Worm (Caenorhabditis elegans): ENCODE results near the gene dli-1.

The dli-1 gene

DNA sequence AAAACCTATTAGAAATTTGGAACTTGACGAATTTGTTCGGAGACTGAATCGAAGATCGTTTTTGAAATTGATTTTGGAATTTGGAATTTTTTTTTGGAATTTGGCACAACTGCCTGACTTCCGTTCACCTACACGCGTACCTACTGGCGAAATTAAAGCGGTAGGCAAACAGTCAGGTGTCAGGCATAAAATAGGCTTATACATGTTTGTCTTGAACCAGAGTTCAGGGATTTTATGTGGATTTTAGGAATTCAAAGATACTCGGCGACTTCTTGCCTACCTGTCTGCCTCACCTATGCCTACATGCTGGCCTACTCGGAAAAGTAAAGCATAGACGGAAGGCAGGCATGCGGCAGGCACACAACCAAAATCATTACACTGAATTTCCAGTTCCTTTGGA, 20.2 kb downstream of the dli-1 start:
- TF ChIP-seq ama-1 (optimal IDR thresholded peaks at IDR 0.05), result no peak
- TF ChIP-seq lin-14 (GFP tag; optimal IDR thresholded peaks at IDR 0.05), result no peak
- TF ChIP-seq tlp-1 (tag; optimal IDR thresholded peaks at IDR 0.05), result no peak
- TF ChIP-seq vab-15 (tag; optimal IDR thresholded peaks at IDR 0.05), result no peak
- TF ChIP-seq ceh-88 (GFP tag; IDR thresholded peaks at IDR 0.05), result no peak
- no peak for TF ChIP-seq pax-3 (tag; optimal IDR thresholded peaks at IDR 0.05)
- no peak for TF ChIP-seq unc-86 (tag; optimal IDR thresholded peaks at IDR 0.05)
- TF ChIP-seq unc-130 (tag; optimal IDR thresholded peaks at IDR 0.05), result no peak
- no peak for TF ChIP-seq dpl-1 (GFP tag; optimal IDR thresholded peaks at IDR 0.05)
- TF ChIP-seq elt-3 (tag; optimal IDR thresholded peaks at IDR 0.05), result no peak
- no peak for TF ChIP-seq ets-5 (GFP tag; IDR thresholded peaks at IDR 0.05)
- TF ChIP-seq C04F5.9 (tag; optimal IDR thresholded peaks at IDR 0.05), result no peak

ce11 chrIV:13077694-13078093, 20.9 kb downstream of the dli-1 start:
- TF ChIP-seq nhr-19 (GFP tag; conservative IDR thresholded peaks at IDR 0.05), result peak; percentile 45
- no peak for TF ChIP-seq nhr-12 (tag; optimal IDR thresholded peaks at IDR 0.05)
- no peak for TF ChIP-seq ztf-4 (tag; optimal IDR thresholded peaks at IDR 0.05)
- no peak for TF ChIP-seq unc-30 (tag; optimal IDR thresholded peaks at IDR 0.05)
- no peak for TF ChIP-seq sup-37 (GFP tag; optimal IDR thresholded peaks at IDR 0.05)
- no peak for TF ChIP-seq rnt-1 (tag; optimal IDR thresholded peaks at IDR 0.05)
- TF ChIP-seq mdl-1 (tag; optimal IDR thresholded peaks at IDR 0.05), result peak in 1 of 2 experiments; percentile 37
- TF ChIP-seq ets-5 (GFP tag; IDR thresholded peaks at IDR 0.05), result no peak
- no peak for TF ChIP-seq lin-13 (GFP tag; optimal IDR thresholded peaks at IDR 0.05)
- TF ChIP-seq nhr-71 (tag; optimal IDR thresholded peaks at IDR 0.05), result peak; percentile 64
- TF ChIP-seq C16A3.4 (tag; optimal IDR thresholded peaks at IDR 0.05), result no peak
- peak; percentile 42 for TF ChIP-seq snu-23 (GFP tag; optimal IDR thresholded peaks at IDR 0.05)
- no peak for TF ChIP-seq nhr-11 (tag; optimal IDR thresholded peaks at IDR 0.05)
- no peak for TF ChIP-seq nhr-84 (tag; optimal IDR thresholded peaks at IDR 0.05)
- peak in 2 of 6 experiments; percentile 44 to 78 for TF ChIP-seq elt-3 (tag; optimal IDR thresholded peaks at IDR 0.05)
- TF ChIP-seq efl-3 (GFP tag; optimal IDR thresholded peaks at IDR 0.05), result no peak
- peak; percentile 7 for TF ChIP-seq nhr-90 (tag; optimal IDR thresholded peaks at IDR 0.05; ENCODE audit: poor library complexity)
- peak; percentile 54 for TF ChIP-seq nhr-20 (tag; optimal IDR thresholded peaks at IDR 0.05)
- no peak for TF ChIP-seq irx-1 (tag; optimal IDR thresholded peaks at IDR 0.05)
- peak; percentile 91 for TF ChIP-seq nhr-85 (tag)
- TF ChIP-seq lir-3 (tag; optimal IDR thresholded peaks at IDR 0.05; ENCODE audit: poor library complexity), result no peak
- no peak for TF ChIP-seq fos-1 (tag; optimal IDR thresholded peaks at IDR 0.05)
- no peak for TF ChIP-seq nhr-77 (tag; optimal IDR thresholded peaks at IDR 0.05)
- peak; percentile 1 for TF ChIP-seq skn-1 (tag; optimal IDR thresholded peaks at IDR 0.05)
- TF ChIP-seq pax-3 (tag; optimal IDR thresholded peaks at IDR 0.05), result no peak
- TF ChIP-seq efl-1 (optimal IDR thresholded peaks at IDR 0.05), result no peak
- no peak for TF ChIP-seq efl-1 (GFP tag; optimal IDR thresholded peaks at IDR 0.05 in 1 of 2)
- peak; percentile 63 for TF ChIP-seq lin-14 (GFP tag; optimal IDR thresholded peaks at IDR 0.05)
- TF ChIP-seq sox-4 (tag; optimal IDR thresholded peaks at IDR 0.05), result no peak
- TF ChIP-seq lin-35 (GFP tag; optimal IDR thresholded peaks at IDR 0.05), result peak in 1 of 2 experiments; percentile 50
- TF ChIP-seq blmp-1 (tag; optimal IDR thresholded peaks at IDR 0.05), result peak; percentile 80

DNA sequence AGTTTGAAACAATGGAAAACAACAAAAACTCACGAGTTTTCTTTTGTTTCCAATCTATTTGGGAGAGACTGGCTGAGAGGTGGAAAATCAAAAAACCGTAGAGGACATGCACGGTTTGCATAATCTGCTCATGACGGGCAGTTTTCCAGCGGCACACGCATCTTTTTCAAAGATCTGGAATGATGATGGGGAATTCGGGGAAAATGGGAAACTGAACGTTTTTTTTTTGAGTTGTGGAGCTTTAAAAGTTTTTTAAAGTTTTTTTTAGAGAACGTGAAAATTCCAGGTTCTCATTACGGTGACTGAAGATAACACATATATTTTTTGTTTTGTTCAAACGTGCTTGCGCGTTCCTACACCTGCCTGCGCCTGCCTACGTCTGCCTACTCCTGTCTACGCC, 22.0 kb downstream of the dli-1 start, which contains the start of gene C39E9.7:
TSS of gene C39E9.7 (minus strand) at position 101 of the 400 bp plus-strand sequence.
- TF ChIP-seq nhr-12 (tag; optimal IDR thresholded peaks at IDR 0.05), result no peak
- no peak for TF ChIP-seq efl-1 (optimal IDR thresholded peaks at IDR 0.05)
- peak in 1 of 2 experiments; percentile 26 for TF ChIP-seq efl-1 (GFP tag; optimal IDR thresholded peaks at IDR 0.05 in 1 of 2)
- TF ChIP-seq nhr-85 (tag), result no peak

Data from whole organism, L1 larva.